Fruit fly (Drosophila melanogaster): ENCODE data around the gene subdued.

Gene subdued

dm6 chr3R:19627792-19628522, 14.6 kb downstream of the subdued start (continued):
- TF ChIP-seq aop (GFP tag; IDR thresholded peaks at IDR 0.05) = no peak
- no peak for TF ChIP-seq lbe (GFP tag; optimal IDR thresholded peaks at IDR 0.05)
- TF ChIP-seq CG10654 (GFP tag; optimal IDR thresholded peaks at IDR 0.05) = peak; percentile 52
- peak; percentile 52 for TF ChIP-seq CG17359 (tag; optimal IDR thresholded peaks at IDR 0.05)
- TF ChIP-seq wdn (GFP tag; IDR thresholded peaks at IDR 0.05) = no peak
- TF ChIP-seq Neu2 (GFP tag; optimal IDR thresholded peaks at IDR 0.05; ENCODE audit: borderline replicate concordance) = no peak
- TF ChIP-seq CG17612 (GFP tag; IDR thresholded peaks at IDR 0.05) = no peak
- TF ChIP-seq Fer1 (GFP tag; optimal IDR thresholded peaks at IDR 0.05) = peak; percentile 61
- no peak for TF ChIP-seq psq (GFP tag; optimal IDR thresholded peaks at IDR 0.05)
- peak; percentile 82 for TF ChIP-seq CG9727 (GFP tag; optimal IDR thresholded peaks at IDR 0.05)
- no peak for TF ChIP-seq da (GFP tag; optimal IDR thresholded peaks at IDR 0.05)
- TF ChIP-seq CG7556 (GFP tag; optimal IDR thresholded peaks at IDR 0.05) = peak; percentile 44
- TF ChIP-seq H2.0 (GFP tag; IDR thresholded peaks at IDR 0.05) = no peak
- TF ChIP-seq CG18599 (GFP tag; optimal IDR thresholded peaks at IDR 0.05) = peak; percentile 69
- no peak for TF ChIP-seq CG33213 (GFP tag; optimal IDR thresholded peaks at IDR 0.05)
- TF ChIP-seq shn (GFP tag; optimal IDR thresholded peaks at IDR 0.05) = no peak
- TF ChIP-seq CG8089 (GFP tag; optimal IDR thresholded peaks at IDR 0.05) = no peak
- TF ChIP-seq CG1233 (GFP tag; optimal IDR thresholded peaks at IDR 0.05) = peak; percentile 35
- no peak for TF ChIP-seq Dfd (GFP tag; optimal IDR thresholded peaks at IDR 0.05)
- TF ChIP-seq NfI (GFP tag; optimal IDR thresholded peaks at IDR 0.05) = peak; percentile 14
- no peak for TF ChIP-seq otp (GFP tag; IDR thresholded peaks at IDR 0.05)
- no peak for TF ChIP-seq inv (GFP tag; IDR thresholded peaks at IDR 0.05; ENCODE audit: partially characterized antibody)
- no peak for TF ChIP-seq CG12236 (GFP tag; optimal IDR thresholded peaks at IDR 0.05)
- no peak for TF ChIP-seq CG14965 (GFP tag; optimal IDR thresholded peaks at IDR 0.05; ENCODE audit: borderline replicate concordance)
- no peak for TF ChIP-seq salm (tag; optimal IDR thresholded peaks at IDR 0.05)
- TF ChIP-seq onecut (GFP tag; IDR thresholded peaks at IDR 0.05) = no peak
- peak in 1 of 2 experiments; percentile 5 for TF ChIP-seq Hr51 (GFP tag; optimal IDR thresholded peaks at IDR 0.05)
- TF ChIP-seq CG12659 (GFP tag; optimal IDR thresholded peaks at IDR 0.05) = peak; percentile 8
- peak; percentile 50 for TF ChIP-seq gem (tag; optimal IDR thresholded peaks at IDR 0.05)
- TF ChIP-seq CG6689 (GFP tag; IDR thresholded peaks at IDR 0.05) = peak; percentile 58
- TF ChIP-seq insv (GFP tag; optimal IDR thresholded peaks at IDR 0.05) = no peak
- TF ChIP-seq so (GFP tag; IDR thresholded peaks at IDR 0.05) = no peak
- peak; percentile 75 for TF ChIP-seq CG2712 (tag; optimal IDR thresholded peaks at IDR 0.05)
- TF ChIP-seq gfzf (GFP tag; optimal IDR thresholded peaks at IDR 0.05) = no peak
- no peak for TF ChIP-seq pum (GFP tag; optimal IDR thresholded peaks at IDR 0.05)
- no peak for TF ChIP-seq Tbp (GFP tag; optimal IDR thresholded peaks at IDR 0.05)
- TF ChIP-seq MBD-R2 (GFP tag; IDR thresholded peaks at IDR 0.05) = no peak; the same call in 1 of the 2 replicates
- no peak for TF ChIP-seq CG12219 (GFP tag; optimal IDR thresholded peaks at IDR 0.05)
- no peak for TF ChIP-seq az2 (GFP tag; optimal IDR thresholded peaks at IDR 0.05)
- TF ChIP-seq CG8478 (optimal IDR thresholded peaks at IDR 0.05) = no peak
- no peak for TF ChIP-seq CG3726 (GFP tag; IDR thresholded peaks at IDR 0.05)
- 0 out of 2 replicates have a peak, but pooled peaks have one; percentile 28 for TF ChIP-seq vvl (GFP tag; IDR thresholded peaks at IDR 0.05)
- TF ChIP-seq CG17328 (GFP tag; IDR thresholded peaks at IDR 0.05) = no peak
- TF ChIP-seq Doc2 (GFP tag; IDR thresholded peaks at IDR 0.05) = no peak
- no peak for TF ChIP-seq Mes4 (GFP tag; optimal IDR thresholded peaks at IDR 0.05)
- TF ChIP-seq NFAT (GFP tag; IDR thresholded peaks at IDR 0.05) = no peak
- TF ChIP-seq sr (GFP tag; IDR thresholded peaks at IDR 0.05) = no peak
- TF ChIP-seq ci (GFP tag; IDR thresholded peaks at IDR 0.05) = no peak
- no peak for TF ChIP-seq ken (GFP tag; IDR thresholded peaks at IDR 0.05)
- TF ChIP-seq CG16815 (GFP tag; optimal IDR thresholded peaks at IDR 0.05) = no peak
- TF ChIP-seq CG31388 (GFP tag; optimal IDR thresholded peaks at IDR 0.05) = no peak

Data from whole organism, embryonic.